Worm (Caenorhabditis elegans): Measurements from ENCODE around the gene dct-16.

DNA sequence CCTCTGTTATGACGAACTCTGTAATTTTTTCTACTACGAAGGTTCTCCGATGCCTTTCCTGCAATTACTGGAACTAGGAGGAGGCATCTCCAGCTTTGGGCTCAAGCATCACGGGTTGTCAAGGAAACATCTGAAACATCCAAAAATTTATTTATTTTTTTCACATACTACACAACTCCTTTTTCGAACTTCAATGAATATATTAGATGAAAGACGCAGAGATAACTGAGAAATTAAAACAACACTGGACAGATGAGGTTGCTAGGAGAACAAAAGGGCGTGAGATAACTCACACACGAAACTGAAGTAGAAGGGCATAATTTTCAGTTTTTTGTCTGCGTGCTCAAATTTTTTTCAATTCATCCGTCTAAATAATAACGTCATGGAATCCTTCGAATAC, 28.6 kb upstream of the dct-16 start, which contains the start of gene Y38H6C.13:
- TF ChIP-seq him-1 (tag; optimal IDR thresholded peaks at IDR 0.05) (no peak), W03F9.2 (tag; optimal IDR thresholded peaks at IDR 0.05) (no peak)

Measured in whole organism, L4/young adult.